Worm (Caenorhabditis elegans) whole organism, young adult: Measurements from ENCODE around the gene T22C8.4.
A peak's percentile ranks its signal among the peaks of the same experiment; 100 is the strongest.

ENCODE experiments used
- B0336.3 ChIP-seq: fragments of 200-800 bp; sonication (Bioruptor generic); IDR thresholded peaks from 2 replicates; pipeline ENCODE4 v1.3.6; 2022; ENCODE audit warnings: missing genetic modification characterization, missing compliant biosample characterization
- C17E4.6 ChIP-seq: fragments of 200-800 bp; sonication (Bioruptor generic); IDR thresholded peaks from 2 replicates; pipeline ENCODE4 v1.3.6; 2022; ENCODE audit warnings: missing genetic modification reagents, missing genetic modification characterization, missing compliant biosample characterization
- F10E7.11 ChIP-seq: sonication (generic microtip); optimal IDR thresholded peaks from 2 replicates; lab custom pipeline; 2017; ENCODE audit warnings: mild to moderate bottlenecking, missing genetic modification characterization, moderate library complexity, missing compliant biosample characterization
- F22D6.2 ChIP-seq: sonication (generic microtip); optimal IDR thresholded peaks from 2 replicates; lab custom pipeline; 2016; ENCODE audit warnings: mild to moderate bottlenecking, missing genetic modification characterization, missing compliant biosample characterization
- F23B12.7 ChIP-seq: sonication (generic microtip); optimal IDR thresholded peaks from 2 replicates; lab custom pipeline; 2017; ENCODE audit warnings: missing genetic modification characterization, mild to moderate bottlenecking, missing compliant biosample characterization, antibody characterized with exemption, moderate library complexity; ENCODE audit not compliant: insufficient read depth
- F33H1.4 ChIP-seq: fragments of 200-800 bp; sonication (Bioruptor generic); IDR thresholded peaks from 2 replicates; pipeline ENCODE4 v1.3.6; 2022; ENCODE audit warnings: missing genetic modification reagents, missing genetic modification characterization, missing compliant biosample characterization
- F49E8.2 ChIP-seq: sonication (generic microtip); optimal IDR thresholded peaks from 3 replicates; lab custom pipeline; 2017; ENCODE audit warnings: missing genetic modification characterization, mild to moderate bottlenecking, missing compliant biosample characterization, antibody characterized with exemption, moderate library complexity; ENCODE audit not compliant: insufficient read depth
- F55B11.4 ChIP-seq: sonication (generic microtip); optimal IDR thresholded peaks from 2 replicates; lab custom pipeline; 2016; ENCODE audit warnings: missing compliant biosample characterization, missing genetic modification characterization, borderline replicate concordance; ENCODE audit not compliant: insufficient read depth
- F57A8.1 ChIP-seq: fragments of 200-800 bp; sonication (Bioruptor generic); optimal IDR thresholded peaks from 2 replicates; lab custom pipeline; 2018; ENCODE audit warnings: mild to moderate bottlenecking, missing genetic modification characterization, moderate library complexity, missing compliant biosample characterization
- K12H6.12 ChIP-seq: fragments of 200-800 bp; sonication (Bioruptor generic); optimal IDR thresholded peaks from 2 replicates; lab custom pipeline; 2018; ENCODE audit warnings: mild to moderate bottlenecking, missing genetic modification characterization, missing compliant biosample characterization
- T07F8.4 ChIP-seq: sonication (generic microtip); optimal IDR thresholded peaks from 2 replicates; lab custom pipeline; 2016; ENCODE audit warnings: mild to moderate bottlenecking, missing genetic modification characterization, moderate library complexity, missing compliant biosample characterization
- Y56A3A.18 ChIP-seq: fragments of 200-800 bp; sonication (Bioruptor generic); IDR thresholded peaks from 2 replicates; pipeline ENCODE4 v1.3.6; 2022; ENCODE audit warnings: missing genetic modification reagents, missing genetic modification characterization, missing compliant biosample characterization
- ZK185.1 ChIP-seq: sonication (generic microtip); optimal IDR thresholded peaks from 2 replicates; lab custom pipeline; 2016; ENCODE audit warnings: mild to moderate bottlenecking, missing genetic modification characterization, missing compliant biosample characterization; ENCODE audit not compliant: poor library complexity, severe bottlenecking
- aptf-3 ChIP-seq: fragments of 200-800 bp; sonication (Bioruptor generic); IDR thresholded peaks from 2 replicates; pipeline ENCODE4 v1.3.6; 2022; ENCODE audit warnings: missing genetic modification characterization, missing compliant biosample characterization
- cebp-1 ChIP-seq, 2 experiments: fragments of 200-800 bp in 1 of 2; sonication (Bioruptor generic) in 1 of 2; sonication (generic microtip) in 1 of 2; IDR thresholded peaks in 1 of 2; optimal IDR thresholded peaks in 1 of 2; 2 replicates each; pipeline versions ENCODE4 v1.3.6 to Lab custom; 2017 to 2022; ENCODE audit warnings: missing compliant biosample characterization in 2 of 2, missing genetic modification characterization in 2 of 2, mild to moderate bottlenecking in 1 of 2, missing genetic modification reagents in 1 of 2, moderate library complexity in 1 of 2
- ceh-100 ChIP-seq: fragments of 200-800 bp; sonication (Bioruptor generic); IDR thresholded peaks from 2 replicates; pipeline ENCODE4 v1.3.6; 2022; ENCODE audit warnings: missing genetic modification reagents, missing genetic modification characterization, missing compliant biosample characterization
- ceh-40 ChIP-seq: fragments of 200-800 bp; sonication (Bioruptor generic); IDR thresholded peaks from 2 replicates; pipeline ENCODE4 v1.3.6; 2022; ENCODE audit warnings: missing genetic modification characterization, missing compliant biosample characterization
- ceh-58 ChIP-seq: fragments of 200-800 bp; sonication (Bioruptor generic); IDR thresholded peaks from 2 replicates; pipeline ENCODE4 v1.3.6; 2022; ENCODE audit warnings: missing genetic modification characterization, missing compliant biosample characterization
- chd-7 ChIP-seq: sonication (generic microtip); optimal IDR thresholded peaks from 2 replicates; lab custom pipeline; 2016; ENCODE audit warnings: mild to moderate bottlenecking, missing genetic modification characterization, moderate library complexity, missing compliant biosample characterization
- fkh-3 ChIP-seq: sonication (generic microtip); optimal IDR thresholded peaks from 2 replicates; lab custom pipeline; 2016; ENCODE audit warnings: mild to moderate bottlenecking, missing genetic modification characterization, missing compliant biosample characterization
- him-1 ChIP-seq: sonication (generic microtip); optimal IDR thresholded peaks from 2 replicates; lab custom pipeline; 2016; ENCODE audit warnings: missing genotype, missing genetic modification reagents, missing genetic modification characterization, missing compliant biosample characterization
- hmg-1.2 ChIP-seq: fragments of 200-800 bp; sonication (Bioruptor generic); IDR thresholded peaks from 2 replicates; pipeline ENCODE4 v1.3.6; 2022; ENCODE audit warnings: missing genetic modification reagents, missing genetic modification characterization, missing compliant biosample characterization
- hrde-1 ChIP-seq: sonication (generic microtip); optimal IDR thresholded peaks from 2 replicates; lab custom pipeline; 2016; ENCODE audit warnings: missing genetic modification characterization, mild to moderate bottlenecking, missing compliant biosample characterization, moderate library complexity, missing genotype, missing genetic modification reagents, borderline replicate concordance
- lin-26 ChIP-seq: fragments of 200-800 bp; sonication (Bioruptor generic); IDR thresholded peaks from 2 replicates; pipeline ENCODE4 v1.3.6; 2022; ENCODE audit warnings: missing genetic modification reagents, missing genetic modification characterization, missing compliant biosample characterization
- lin-35 ChIP-seq, 3 experiments: fragments of 150-350 bp in 2 of 3; sonication (generic microtip) in 1 of 3; optimal IDR thresholded peaks; 2 replicates each; lab custom pipeline; 2014 to 2018; ENCODE audit warnings: missing biosample characterization in 3 of 3, missing genetic modification characterization in 3 of 3, missing genetic modification reagents in 3 of 3
- lin-40 ChIP-seq: sonication (generic microtip); optimal IDR thresholded peaks from 2 replicates; lab custom pipeline; 2016; ENCODE audit warnings: missing genetic modification characterization, mild to moderate bottlenecking, missing compliant biosample characterization, missing genotype, missing genetic modification reagents
- lir-1 ChIP-seq: fragments of 200-800 bp; sonication (Bioruptor generic); conservative IDR thresholded peaks from 2 replicates; pipeline ENCODE4 v1.3.6; 2022; ENCODE audit warnings: missing genetic modification reagents, missing genetic modification characterization, missing compliant biosample characterization
- lsl-1 ChIP-seq: fragments of 200-800 bp; sonication (Bioruptor generic); optimal IDR thresholded peaks from 2 replicates; lab custom pipeline; 2018; ENCODE audit warnings: mild to moderate bottlenecking, missing genetic modification characterization, moderate library complexity, missing compliant biosample characterization
- madf-6 ChIP-seq: fragments of 200-800 bp; sonication (Bioruptor generic); IDR thresholded peaks from 2 replicates; pipeline ENCODE4 v1.3.6; 2022; ENCODE audit warnings: missing genetic modification reagents, missing genetic modification characterization, missing compliant biosample characterization
- nhr-120 ChIP-seq: fragments of 200-800 bp; sonication (Bioruptor generic); IDR thresholded peaks from 2 replicates; pipeline ENCODE4 v1.3.6; 2022; ENCODE audit warnings: missing genetic modification characterization, missing compliant biosample characterization
- nhr-90 ChIP-seq: sonication (generic microtip); optimal IDR thresholded peaks from 2 replicates; lab custom pipeline; 2016; ENCODE audit warnings: missing genotype, mild to moderate bottlenecking, missing genetic modification characterization, missing compliant biosample characterization
- rcor-1 ChIP-seq: fragments of 200-800 bp; sonication (Bioruptor generic); IDR thresholded peaks from 2 replicates; pipeline ENCODE4 v1.3.6; 2022; ENCODE audit warnings: missing genetic modification reagents, missing genetic modification characterization, missing compliant biosample characterization
- rec-8 ChIP-seq, 2 experiments: sonication (generic microtip); optimal IDR thresholded peaks; 2 replicates each; lab custom pipeline; 2016; ENCODE audit warnings: mild to moderate bottlenecking in 2 of 2, missing genetic modification characterization in 2 of 2, missing genetic modification reagents in 2 of 2, missing genotype in 2 of 2, missing biosample characterization in 1 of 2, missing compliant biosample characterization in 1 of 2, moderate library complexity in 1 of 2
- sdz-38 ChIP-seq: sonication (generic microtip); optimal IDR thresholded peaks from 2 replicates; lab custom pipeline; 2016; ENCODE audit warnings: missing genotype, missing genetic modification characterization, missing compliant biosample characterization
- snpc-4 ChIP-seq, 5 experiments: fragments of 150-350 bp in 1 of 5; sonication (generic microtip) in 4 of 5; optimal IDR thresholded peaks; 2 replicates each; lab custom pipeline; 2014 to 2018; ENCODE audit warnings: missing genetic modification characterization in 5 of 5, missing biosample characterization in 3 of 5, antibody characterized with exemption in 2 of 5, mild to moderate bottlenecking in 2 of 5, missing compliant biosample characterization in 2 of 5, missing genotype in 2 of 5, moderate library complexity in 2 of 5, missing genetic modification reagents in 1 of 5
- tbp1 ChIP-seq: fragments of 200-800 bp; sonication (Bioruptor generic); optimal IDR thresholded peaks from 2 replicates; lab custom pipeline; 2018; ENCODE audit warnings: mild to moderate bottlenecking, missing genetic modification characterization, missing compliant biosample characterization
- tbx-9 ChIP-seq: sonication (generic microtip); optimal IDR thresholded peaks from 2 replicates; lab custom pipeline; 2016; ENCODE audit warnings: borderline replicate concordance, missing genetic modification characterization, inconsistent platforms, missing compliant biosample characterization
- unc-130 ChIP-seq: sonication (generic microtip); optimal IDR thresholded peaks from 2 replicates; lab custom pipeline; 2016; ENCODE audit warnings: missing genetic modification reagents, missing genetic modification characterization, missing compliant biosample characterization
- xnd-1 ChIP-seq: sonication (generic microtip); optimal IDR thresholded peaks from 2 replicates; lab custom pipeline; 2016; ENCODE audit warnings: missing genotype, missing genetic modification reagents, missing genetic modification characterization, missing compliant biosample characterization
- ztf-18 ChIP-seq: sonication (generic microtip); optimal IDR thresholded peaks from 2 replicates; lab custom pipeline; 2016; ENCODE audit warnings: missing genotype, mild to moderate bottlenecking, missing genetic modification characterization, missing compliant biosample characterization
- ztf-22 ChIP-seq: fragments of 200-800 bp; sonication (Bioruptor generic); optimal IDR thresholded peaks from 2 replicates; lab custom pipeline; 2018; ENCODE audit warnings: mild to moderate bottlenecking, missing genetic modification characterization, moderate library complexity, missing compliant biosample characterization
- ztf-3 ChIP-seq: fragments of 200-800 bp; sonication (Bioruptor generic); optimal IDR thresholded peaks from 2 replicates; lab custom pipeline; 2018; ENCODE audit warnings: mild to moderate bottlenecking, missing genetic modification characterization, missing compliant biosample characterization

T22C8.4 gene

ce11 chrII:8583035-8583434 lies 40.3 kb downstream of the T22C8.4 start:
- TF ChIP-seq F10E7.11 (tag; lab: Kevin White, UChicago) (no peak), F22D6.2 (tag; lab: Kevin White, UChicago) (no peak), rec-8 (tag; optimal IDR thresholded peaks at IDR 0.05; lab: Kevin White, UChicago) (no peak), ceh-100 (GFP tag; lab: Robert Waterston, UW) (no peak), lin-40 (tag; lab: Kevin White, UChicago) (no peak), F57A8.1 (GFP tag; lab: Kevin White, UChicago) (no peak), hmg-1.2 (GFP tag; lab: Robert Waterston, UW) (no peak), F49E8.2 (tag; lab: Kevin White, UChicago) (no peak), madf-6 (0 out of 2 replicates have a peak, but pooled peaks have one; percentile 24), K12H6.12 (tag; lab: Kevin White, UChicago) (no peak), F33H1.4 (GFP tag; lab: Robert Waterston, UW) (no peak), lin-26 (peak; percentile 55; the same call in 1 of the 2 replicates), ZK185.1 (tag; lab: Kevin White, UChicago) (no peak), chd-7 (no peak), tbp1 (GFP tag; lab: Kevin White, UChicago) (no peak), xnd-1 (tag; lab: Kevin White, UChicago) (no peak), cebp-1 (GFP tag; IDR thresholded peaks at IDR 0.05; lab: Robert Waterston, UW) (no peak), cebp-1 (tag; optimal IDR thresholded peaks at IDR 0.05; lab: Kevin White, UChicago) (peak; percentile 7), aptf-3 (GFP tag; lab: Robert Waterston, UW) (peak; percentile 22; the same call in 1 of the 2 replicates), tbx-9 (tag; lab: Kevin White, UChicago) (no peak), lsl-1 (GFP tag; lab: Kevin White, UChicago) (no peak), snpc-4 (GFP tag; optimal IDR thresholded peaks at IDR 0.05; lab: Kevin White, UChicago) (no peak), snpc-4 (tag; optimal IDR thresholded peaks at IDR 0.05; lab: Kevin White, UChicago) (no peak), C17E4.6 (GFP tag; lab: Robert Waterston, UW) (no peak), ztf-3 (GFP tag; lab: Kevin White, UChicago) (no peak), lir-1 (GFP tag; lab: Robert Waterston, UW) (no peak)

ce11 chrII:8581700-8582099 lies 41.6 kb downstream of the T22C8.4 start, which contains the start of gene arl-1:
Gene arl-1, plus strand, starts transcription at chrII:8582000.
- TF ChIP-seq aptf-3 (GFP tag; lab: Robert Waterston, UW), result 0 out of 2 replicates have a peak, but pooled peaks have one; percentile 6
- no peak for TF ChIP-seq unc-130 (GFP tag; lab: Kevin White, UChicago)

- TF ChIP-seq K12H6.12 (tag; lab: Kevin White, UChicago) (no peak), lin-35 (GFP tag; optimal IDR thresholded peaks at IDR 0.05; lab: Kevin White, UChicago) (peak in 1 of 3 experiments; percentile 41), nhr-120 (no peak), ztf-22 (no peak), Y56A3A.18 (GFP tag; lab: Robert Waterston, UW) (no peak), hrde-1 (tag; lab: Kevin White, UChicago) (peak; percentile 46), F55B11.4 (no peak), ceh-40 (GFP tag; lab: Robert Waterston, UW) (0 out of 2 replicates have a peak, but pooled peaks have one; percentile 2), rec-8 (tag; optimal IDR thresholded peaks at IDR 0.05; lab: Kevin White, UChicago) (no peak), fkh-3 (tag; lab: Kevin White, UChicago) (no peak), B0336.3 (GFP tag; lab: Robert Waterston, UW) (peak; percentile 73; the same call in 1 of the 2 replicates), chd-7 (no peak), rcor-1 (GFP tag; lab: Robert Waterston, UW) (peak; percentile 33; the same call in 1 of the 2 replicates), T07F8.4 (no peak), ceh-58 (GFP tag; lab: Robert Waterston, UW) (no peak), him-1 (tag; lab: Kevin White, UChicago) (peak; percentile 23), sdz-38 (tag; lab: Kevin White, UChicago) (no peak), F23B12.7 (tag; lab: Kevin White, UChicago) (peak; percentile 6), ztf-18 (tag; lab: Kevin White, UChicago) (no peak), nhr-90 (tag; lab: Kevin White, UChicago) (no peak)
These were observed 45.7 kb downstream of the T22C8.4 start, which contains the start of gene F54C9.9 for ce11 chrII:8577509-8578099. Gene F54C9.9, plus strand, starts transcription at chrII:8578049.
